Fruit fly (Drosophila melanogaster) whole organism, wandering third instar larva: ENCODE results near the gene CG34258.

Source experiments
- CG9705 ChIP-seq: fragments of 200-800 bp; sonication (Bioruptor generic); optimal IDR thresholded peaks from 2 replicates; lab custom pipeline; 2018; ENCODE audit warnings: missing biosample characterization, mild to moderate bottlenecking, missing genetic modification characterization
- Hr78 ChIP-seq: fragments of >200 bp; optimal IDR thresholded peaks from 2 replicates; lab custom pipeline; 2017; ENCODE audit warnings: missing biosample characterization, missing genetic modification characterization
- OdsH ChIP-seq: fragments of 200-800 bp; sonication (Bioruptor generic); optimal IDR thresholded peaks from 2 replicates; lab custom pipeline; 2016; ENCODE audit warnings: missing biosample characterization, mild to moderate bottlenecking, missing genetic modification characterization
- Vsx2 ChIP-seq: fragments of 200-300, 225-300 bp; sonication (Bioruptor generic); optimal IDR thresholded peaks from 2 replicates; lab custom pipeline; 2018; ENCODE audit warnings: missing biosample characterization, missing genetic modification characterization; ENCODE audit not compliant: partially characterized antibody
- dsf ChIP-seq: sonication (Bioruptor generic); optimal IDR thresholded peaks from 2 replicates; lab custom pipeline; 2016; ENCODE audit warnings: missing biosample characterization, missing genetic modification characterization, borderline replicate concordance
- pan ChIP-seq: fragments of >200 bp; optimal IDR thresholded peaks from 2 replicates; lab custom pipeline; 2017
- psq ChIP-seq: fragments of 200-800 bp; sonication (Bioruptor generic); optimal IDR thresholded peaks from 3 replicates; lab custom pipeline; 2017; ENCODE audit warnings: missing biosample characterization, mild to moderate bottlenecking, missing genetic modification characterization, moderate library complexity
- usp ChIP-seq: fragments of >200 bp; optimal IDR thresholded peaks from 2 replicates; lab custom pipeline; 2017; ENCODE audit warnings: missing biosample characterization, missing genetic modification characterization

dm6 chr3L:19940349-19940748 lies 11.4 kb downstream of the CG34258 start:
- TF ChIP-seq Hr78 (no peak), Vsx2 (GFP tag; lab: Kevin White, UChicago) (no peak), CG9705 (GFP tag; lab: Kevin White, UChicago) (no peak), psq (GFP tag; lab: Kevin White, UChicago) (no peak), pan (lab: Kevin White, UChicago) (no peak), dsf (GFP tag; lab: Kevin White, UChicago) (no peak), OdsH (no peak), usp (GFP tag; lab: Kevin White, UChicago) (no peak)
